Worm (Caenorhabditis elegans) whole organism, mixed stage, embryonic: Measurements from ENCODE around the gene nas-32.

Source experiments
- M03D4.4 ChIP-seq: sonication (generic microtip); optimal IDR thresholded peaks from 2 replicates; lab custom pipeline; 2017; ENCODE audit warnings: mild to moderate bottlenecking, missing genetic modification characterization, missing compliant biosample characterization
- bed-3 ChIP-seq: fragments of 200-800 bp; sonication (Bioruptor generic); optimal IDR thresholded peaks from 3 replicates; lab custom pipeline; 2018; ENCODE audit warnings: mild to moderate bottlenecking, missing genetic modification characterization, moderate library complexity, missing compliant biosample characterization
- blmp-1 ChIP-seq: fragments of 150-350 bp; optimal IDR thresholded peaks from 2 replicates; lab custom pipeline; 2014; ENCODE audit warnings: missing biosample characterization, missing genetic modification characterization
- ceh-39 ChIP-seq: fragments of 150-350 bp; optimal IDR thresholded peaks from 2 replicates; lab custom pipeline; 2014; ENCODE audit warnings: missing biosample characterization, missing genetic modification characterization
- ceh-43 ChIP-seq: fragments of 200-800 bp; sonication (Bioruptor generic); optimal IDR thresholded peaks from 2 replicates; lab custom pipeline; 2018; ENCODE audit warnings: mild to moderate bottlenecking, missing genetic modification characterization, moderate library complexity, missing compliant biosample characterization
- ceh-83 ChIP-seq: fragments of 200-800 bp; sonication (Bioruptor generic); optimal IDR thresholded peaks from 2 replicates; lab custom pipeline; 2018; ENCODE audit warnings: mild to moderate bottlenecking, missing genetic modification characterization, missing compliant biosample characterization
- ces-1 ChIP-seq: fragments of 150-350 bp; optimal IDR thresholded peaks from 2 replicates; lab custom pipeline; 2014; ENCODE audit warnings: missing biosample characterization, missing genetic modification reagents, missing genetic modification characterization
- cnd-1 ChIP-seq: fragments of 200-800 bp; sonication (Bioruptor generic); optimal IDR thresholded peaks from 2 replicates; lab custom pipeline; 2018; ENCODE audit warnings: mild to moderate bottlenecking, missing genetic modification characterization, missing compliant biosample characterization
- drap-1 ChIP-seq: fragments of 200-800 bp; sonication (Bioruptor generic); optimal IDR thresholded peaks from 3 replicates; lab custom pipeline; 2018; ENCODE audit warnings: mild to moderate bottlenecking, missing genetic modification characterization, missing compliant biosample characterization
- elt-1 ChIP-seq: sonication (generic microtip); optimal IDR thresholded peaks from 2 replicates; lab custom pipeline; 2017; ENCODE audit warnings: missing genetic modification characterization, mild to moderate bottlenecking, missing compliant biosample characterization, antibody characterized with exemption, moderate library complexity, borderline replicate concordance; ENCODE audit not compliant: insufficient read depth
- flh-1 ChIP-seq: fragments of 200-800 bp; sonication (Bioruptor generic); optimal IDR thresholded peaks from 2 replicates; lab custom pipeline; 2018; ENCODE audit warnings: mild to moderate bottlenecking, missing genetic modification characterization, moderate library complexity, missing compliant biosample characterization
- ham-2 ChIP-seq: fragments of 200-800 bp; sonication (Bioruptor generic); optimal IDR thresholded peaks from 2 replicates; lab custom pipeline; 2018; ENCODE audit warnings: mild to moderate bottlenecking, missing genetic modification characterization, missing compliant biosample characterization
- hlh-1 ChIP-seq: fragments of 150-350 bp; optimal IDR thresholded peaks from 2 replicates; lab custom pipeline; 2014; ENCODE audit warnings: missing biosample characterization, missing genetic modification reagents, missing genetic modification characterization
- lin-13 ChIP-seq: fragments of 150-350 bp; optimal IDR thresholded peaks from 2 replicates; lab custom pipeline; 2014; ENCODE audit warnings: missing biosample characterization, missing genetic modification characterization
- lin-32 ChIP-seq: fragments of 200-800 bp; sonication (Bioruptor generic); optimal IDR thresholded peaks from 2 replicates; lab custom pipeline; 2018; ENCODE audit warnings: mild to moderate bottlenecking, missing genetic modification characterization, missing compliant biosample characterization
- lsy-2 ChIP-seq: fragments of 150-350 bp; optimal IDR thresholded peaks from 2 replicates; lab custom pipeline; 2014; ENCODE audit warnings: missing biosample characterization, missing genetic modification characterization
- mab-5 ChIP-seq: fragments of 150-350 bp; optimal IDR thresholded peaks from 2 replicates; lab custom pipeline; 2014; ENCODE audit warnings: missing biosample characterization, missing genetic modification characterization
- mep-1 ChIP-seq: fragments of 150-350 bp; optimal IDR thresholded peaks from 2 replicates; lab custom pipeline; 2017; ENCODE audit warnings: missing biosample characterization, missing genetic modification reagents, missing genetic modification characterization, inconsistent platforms
- mls-2 ChIP-seq: sonication (generic microtip); optimal IDR thresholded peaks from 2 replicates; lab custom pipeline; 2016; ENCODE audit warnings: mild to moderate bottlenecking, missing genetic modification characterization, moderate library complexity, missing compliant biosample characterization
- nhr-12 ChIP-seq: fragments of 150-350 bp; optimal IDR thresholded peaks from 2 replicates; lab custom pipeline; 2014; ENCODE audit warnings: missing biosample characterization, missing genetic modification characterization
- nhr-2 ChIP-seq: fragments of 150-350 bp; optimal IDR thresholded peaks from 2 replicates; lab custom pipeline; 2014; ENCODE audit warnings: missing biosample characterization, missing genetic modification characterization
- nhr-237 ChIP-seq: fragments of 150-350 bp; optimal IDR thresholded peaks from 2 replicates; lab custom pipeline; 2014; ENCODE audit warnings: missing biosample characterization, missing genetic modification characterization
- nhr-28 ChIP-seq: fragments of 150-350 bp; optimal IDR thresholded peaks from 2 replicates; lab custom pipeline; 2014; ENCODE audit warnings: missing biosample characterization, missing genetic modification characterization
- nhr-76 ChIP-seq: sonication (generic microtip); optimal IDR thresholded peaks from 2 replicates; lab custom pipeline; 2017; ENCODE audit warnings: missing biosample characterization, missing genetic modification characterization
- pha-4 ChIP-seq: fragments of 150-350 bp; optimal IDR thresholded peaks from 2 replicates; lab custom pipeline; 2018; ENCODE audit warnings: missing biosample characterization, missing genetic modification reagents, missing genetic modification characterization
- sem-2 ChIP-seq: fragments of 200-800 bp; sonication (Bioruptor generic); optimal IDR thresholded peaks from 2 replicates; lab custom pipeline; 2018; ENCODE audit warnings: mild to moderate bottlenecking, missing genetic modification characterization, missing compliant biosample characterization
- snpc-4 ChIP-seq: fragments of 150-350 bp; optimal IDR thresholded peaks from 2 replicates; lab custom pipeline; 2014; ENCODE audit warnings: missing biosample characterization, missing genetic modification characterization
- sptf-1 ChIP-seq: sonication (generic microtip); optimal IDR thresholded peaks from 2 replicates; lab custom pipeline; 2017; ENCODE audit warnings: mild to moderate bottlenecking, missing genetic modification characterization, moderate library complexity, missing compliant biosample characterization
- tbx-8 ChIP-seq: fragments of 200-800 bp; sonication (Bioruptor generic); optimal IDR thresholded peaks from 2 replicates; lab custom pipeline; 2018; ENCODE audit warnings: mild to moderate bottlenecking, missing genetic modification characterization, moderate library complexity, missing compliant biosample characterization
- unc-120 ChIP-seq: sonication (generic microtip); optimal IDR thresholded peaks from 2 replicates; lab custom pipeline; 2017; ENCODE audit warnings: missing genetic modification characterization, missing compliant biosample characterization; ENCODE audit not compliant: poor library complexity, severe bottlenecking
- unc-39 ChIP-seq: fragments of 150-350 bp; optimal IDR thresholded peaks from 2 replicates; lab custom pipeline; 2014; ENCODE audit warnings: missing biosample characterization, missing genetic modification characterization
- unc-62 ChIP-seq: fragments of 150-350 bp; optimal IDR thresholded peaks from 2 replicates; lab custom pipeline; 2014; ENCODE audit warnings: missing biosample characterization, missing genetic modification reagents, missing genetic modification characterization
- zip-8 ChIP-seq: fragments of 150-350 bp; optimal IDR thresholded peaks from 2 replicates; lab custom pipeline; 2014; ENCODE audit warnings: missing biosample characterization, missing genetic modification characterization
- ztf-11 ChIP-seq: fragments of 150-350 bp; optimal IDR thresholded peaks from 2 replicates; lab custom pipeline; 2014; ENCODE audit warnings: missing biosample characterization, missing genetic modification characterization

Gene nas-32

DNA sequence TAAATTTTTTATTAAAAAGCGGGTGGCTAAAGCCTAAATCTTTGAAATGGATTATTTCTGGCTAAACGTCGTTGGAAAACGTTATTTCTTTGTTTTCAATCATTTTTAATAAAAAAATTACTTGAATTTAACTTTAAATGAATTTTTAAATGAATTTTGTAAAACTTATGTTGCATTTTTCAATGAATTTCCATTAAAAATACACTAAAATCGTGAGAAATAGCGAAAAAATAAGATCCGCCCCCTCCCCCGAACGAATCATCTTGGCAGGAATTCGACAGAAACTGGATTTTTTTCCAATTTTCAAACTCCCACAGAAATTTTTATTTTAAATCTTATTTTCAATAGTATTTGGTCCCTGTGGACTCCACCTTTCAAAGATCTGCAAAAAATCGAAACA lies 19.8 kb downstream of the nas-32 start, which contains the start of gene srg-53:
Gene srg-53 (plus strand): TSS at position 301 of the 400 bp plus-strand sequence.
- TF ChIP-seq ham-2 (GFP tag; lab: Kevin White, UChicago): no peak
- TF ChIP-seq sptf-1: no peak
- TF ChIP-seq bed-3 (GFP tag; lab: Kevin White, UChicago): no peak
- TF ChIP-seq blmp-1 (tag; lab: Kevin White, UChicago): no peak
- no peak for TF ChIP-seq nhr-12 (tag; lab: Kevin White, UChicago)
- TF ChIP-seq nhr-76 (tag; lab: Kevin White, UChicago): no peak
- no peak for TF ChIP-seq elt-1 (tag; lab: Kevin White, UChicago)
- no peak for TF ChIP-seq unc-120 (tag; lab: Kevin White, UChicago)
- TF ChIP-seq mep-1: no peak
- TF ChIP-seq ceh-43 (GFP tag; lab: Kevin White, UChicago): no peak
- TF ChIP-seq hlh-1 (tag; lab: Kevin White, UChicago): no peak
- no peak for TF ChIP-seq unc-62
- TF ChIP-seq ces-1 (GFP tag; lab: Kevin White, UChicago): no peak
- TF ChIP-seq flh-1: no peak
- no peak for TF ChIP-seq cnd-1
- TF ChIP-seq lin-32: no peak

DNA sequence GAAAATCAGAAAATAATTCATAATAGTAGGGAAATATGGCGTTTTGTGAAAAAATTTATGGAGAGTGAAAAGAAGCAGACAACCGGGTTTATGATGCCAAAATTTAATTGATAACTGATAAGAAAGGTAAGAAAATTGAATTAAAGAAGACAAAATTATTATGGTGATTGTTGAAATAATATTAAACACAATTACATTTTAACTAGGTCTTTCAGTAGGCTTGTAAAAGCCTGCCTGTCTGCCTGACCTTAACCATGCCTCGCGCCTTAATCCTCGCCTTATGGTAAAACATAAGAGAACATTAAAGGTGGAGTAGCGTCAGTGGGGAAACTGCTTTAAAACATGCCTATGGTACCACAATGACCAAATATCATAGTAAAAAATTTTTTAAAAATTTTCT lies 20.4 kb downstream of the nas-32 start, which contains the start of gene T02B11.8:
Gene T02B11.8 (minus strand): TSS at position 101 of the 400 bp plus-strand sequence.
- TF ChIP-seq tbx-8 (GFP tag; lab: Kevin White, UChicago) (no peak), zip-8 (no peak), nhr-76 (tag; lab: Kevin White, UChicago) (no peak), mep-1 (no peak), unc-62 (no peak), nhr-237 (no peak), sptf-1 (no peak), ceh-39 (tag; lab: Kevin White, UChicago) (no peak), hlh-1 (tag; lab: Kevin White, UChicago) (no peak), cnd-1 (no peak), pha-4 (no peak), ceh-83 (GFP tag; lab: Kevin White, UChicago) (no peak), elt-1 (tag; lab: Kevin White, UChicago) (no peak), ces-1 (GFP tag; lab: Kevin White, UChicago) (no peak), ceh-43 (GFP tag; lab: Kevin White, UChicago) (no peak), ztf-11 (no peak)
- TF ChIP-seq, all 35 proteins: peak for 0

DNA sequence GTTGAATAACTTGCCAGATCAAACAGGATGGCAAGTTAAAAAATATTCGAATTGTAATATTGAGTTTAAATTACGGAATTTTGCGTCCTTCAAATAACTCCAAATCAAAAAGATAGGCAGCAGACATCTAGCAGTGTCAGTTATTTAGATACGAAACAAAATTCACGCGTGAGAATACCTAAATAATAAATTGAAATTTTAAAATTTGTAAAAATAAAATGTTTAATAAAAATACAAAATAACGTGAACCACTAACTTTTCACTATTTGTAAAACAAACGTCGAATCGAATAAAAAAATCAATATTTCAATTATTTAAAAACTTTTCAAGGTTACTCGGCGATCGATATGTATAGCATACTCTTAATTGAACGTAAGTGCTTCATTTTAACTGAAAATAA lies 23.0 kb downstream of the nas-32 start, which contains the start of gene T02B11.9:
Gene T02B11.9 (plus strand): TSS at position 301 of the 400 bp plus-strand sequence.
- TF ChIP-seq cnd-1 (no peak), nhr-12 (tag; lab: Kevin White, UChicago) (no peak), flh-1 (no peak), elt-1 (tag; lab: Kevin White, UChicago) (no peak), lin-13 (tag; lab: Kevin White, UChicago) (no peak), mep-1 (no peak), blmp-1 (tag; lab: Kevin White, UChicago) (no peak), nhr-76 (tag; lab: Kevin White, UChicago) (no peak), tbx-8 (GFP tag; lab: Kevin White, UChicago) (no peak), mab-5 (no peak), unc-120 (tag; lab: Kevin White, UChicago) (no peak), nhr-28 (no peak), ces-1 (GFP tag; lab: Kevin White, UChicago) (no peak), sptf-1 (no peak), unc-39 (tag; lab: Kevin White, UChicago) (no peak), mls-2 (tag; lab: Kevin White, UChicago) (no peak), lin-32 (no peak), ceh-39 (tag; lab: Kevin White, UChicago) (no peak), snpc-4 (tag; lab: Kevin White, UChicago) (no peak)
- TF ChIP-seq, all 35 proteins: peak for 0

DNA sequence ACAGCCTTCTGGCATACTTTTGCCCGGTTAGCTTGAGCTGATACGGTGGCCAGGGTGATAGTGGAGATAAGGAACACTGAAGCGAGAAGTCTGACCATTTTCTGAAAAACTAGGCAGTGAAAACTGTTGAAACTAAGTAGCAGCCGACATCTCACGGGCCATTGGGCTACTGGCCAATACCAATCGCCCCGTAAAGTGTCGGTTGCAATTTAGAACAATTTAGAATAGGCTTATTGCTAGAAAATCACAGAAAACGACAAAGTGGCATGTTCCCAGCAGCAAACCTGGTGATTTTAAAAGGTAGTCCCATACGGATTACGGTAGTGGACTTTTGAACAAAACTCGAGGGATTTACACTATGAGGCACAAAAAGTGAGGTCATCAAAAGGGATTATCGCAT lies 28.0 kb downstream of the nas-32 start, which contains the start of gene T02B11.4:
Gene T02B11.4 (minus strand): TSS at position 101 of the 400 bp plus-strand sequence.
- TF ChIP-seq nhr-2 (no peak), drap-1 (GFP tag; lab: Kevin White, UChicago) (no peak), blmp-1 (tag; lab: Kevin White, UChicago) (no peak), unc-120 (tag; lab: Kevin White, UChicago) (no peak), hlh-1 (tag; lab: Kevin White, UChicago) (no peak), nhr-28 (no peak), sem-2 (GFP tag; lab: Kevin White, UChicago) (no peak), lsy-2 (tag; lab: Kevin White, UChicago) (no peak), nhr-76 (tag; lab: Kevin White, UChicago) (no peak), M03D4.4 (tag; lab: Kevin White, UChicago) (no peak), lin-13 (tag; lab: Kevin White, UChicago) (no peak)
